Worm (Caenorhabditis elegans): Measurements from ENCODE around the gene arrd-9.

The arrd-9 gene

ce11 chrII:12508650-12509049 lies 27.9 kb upstream of the arrd-9 start, which contains the start of gene srh-67:
Gene srh-67 (plus strand): TSS chrII:12508950.
- TF ChIP-seq ceh-13 (GFP tag; optimal IDR thresholded peaks at IDR 0.05) (no peak), tbx-11 (GFP tag; IDR thresholded peaks at IDR 0.05) (no peak), flt-1 (GFP tag; IDR thresholded peaks at IDR 0.05) (no peak), hnd-1 (tag; optimal IDR thresholded peaks at IDR 0.05) (no peak), aly-1 (tag; optimal IDR thresholded peaks at IDR 0.05) (no peak), sea-1 (GFP tag; conservative IDR thresholded peaks at IDR 0.05) (no peak), ama-1 (optimal IDR thresholded peaks at IDR 0.05) (no peak), B0310.2 (tag; optimal IDR thresholded peaks at IDR 0.05) (no peak), tbx-37 (GFP tag; conservative IDR thresholded peaks at IDR 0.05) (no peak), hmg-4 (GFP tag; optimal IDR thresholded peaks at IDR 0.05) (no peak), tra-4 (tag; optimal IDR thresholded peaks at IDR 0.05) (no peak), hmbx-1 (tag; optimal IDR thresholded peaks at IDR 0.05) (no peak), ceh-36 (tag; optimal IDR thresholded peaks at IDR 0.05) (no peak), scrt-1 (GFP tag; IDR thresholded peaks at IDR 0.05) (no peak), ets-7 (tag; optimal IDR thresholded peaks at IDR 0.05) (no peak), pes-1 (GFP tag; IDR thresholded peaks at IDR 0.05) (no peak), F13C5.2 (tag; optimal IDR thresholded peaks at IDR 0.05) (no peak)

ce11 chrII:12507038-12507437 lies 26.3 kb upstream of the arrd-9 start, which contains the start of gene srh-68:
Gene srh-68 (plus strand): TSS chrII:12507338.
- TF ChIP-seq hmbx-1 (tag; optimal IDR thresholded peaks at IDR 0.05), result no peak
- no peak for TF ChIP-seq ets-7 (tag; optimal IDR thresholded peaks at IDR 0.05)
- TF ChIP-seq aly-1 (tag; optimal IDR thresholded peaks at IDR 0.05), result no peak
- no peak for TF ChIP-seq ceh-13 (GFP tag; optimal IDR thresholded peaks at IDR 0.05)

ce11 chrII:12506511-12506910 lies 25.8 kb upstream of the arrd-9 start:
- no peak for TF ChIP-seq F13C5.2 (tag; optimal IDR thresholded peaks at IDR 0.05)
- TF ChIP-seq scrt-1 (GFP tag; IDR thresholded peaks at IDR 0.05), result no peak
- TF ChIP-seq hmbx-1 (tag; optimal IDR thresholded peaks at IDR 0.05), result no peak
- TF ChIP-seq tbx-37 (GFP tag; conservative IDR thresholded peaks at IDR 0.05), result no peak

ce11 chrII:12502784-12503183 lies 22.1 kb upstream of the arrd-9 start, which contains the start of gene ador-1:
Gene ador-1 (minus strand): TSS chrII:12502884.
- no peak for TF ChIP-seq hnd-1 (tag; optimal IDR thresholded peaks at IDR 0.05)

- TF ChIP-seq ama-1 (optimal IDR thresholded peaks at IDR 0.05), result no peak
- no peak for TF ChIP-seq hmg-4 (GFP tag; optimal IDR thresholded peaks at IDR 0.05)
- no peak for TF ChIP-seq F13C5.2 (tag; optimal IDR thresholded peaks at IDR 0.05)
- no peak for TF ChIP-seq sea-1 (GFP tag; conservative IDR thresholded peaks at IDR 0.05)
- no peak for TF ChIP-seq pes-1 (GFP tag; IDR thresholded peaks at IDR 0.05)
- TF ChIP-seq B0310.2 (tag; optimal IDR thresholded peaks at IDR 0.05), result no peak
- TF ChIP-seq flt-1 (GFP tag; IDR thresholded peaks at IDR 0.05), result no peak
- no peak for TF ChIP-seq hnd-1 (tag; optimal IDR thresholded peaks at IDR 0.05)
- TF ChIP-seq ceh-13 (GFP tag; optimal IDR thresholded peaks at IDR 0.05), result no peak
- TF ChIP-seq hmbx-1 (tag; optimal IDR thresholded peaks at IDR 0.05), result no peak
- TF ChIP-seq tbx-11 (GFP tag; IDR thresholded peaks at IDR 0.05), result no peak
- no peak for TF ChIP-seq ceh-36 (tag; optimal IDR thresholded peaks at IDR 0.05)
- TF ChIP-seq tra-4 (tag; optimal IDR thresholded peaks at IDR 0.05), result no peak
- no peak for TF ChIP-seq aly-1 (tag; optimal IDR thresholded peaks at IDR 0.05)
Measured at ce11 chrII:12499969-12500368, 19.3 kb upstream of the arrd-9 start.

- TF ChIP-seq F13C5.2 (tag; optimal IDR thresholded peaks at IDR 0.05) (no peak), hmg-4 (GFP tag; optimal IDR thresholded peaks at IDR 0.05) (no peak), hmbx-1 (tag; optimal IDR thresholded peaks at IDR 0.05) (no peak), sea-1 (GFP tag; conservative IDR thresholded peaks at IDR 0.05) (no peak), B0310.2 (tag; optimal IDR thresholded peaks at IDR 0.05) (no peak), aly-1 (tag; optimal IDR thresholded peaks at IDR 0.05) (no peak), scrt-1 (GFP tag; IDR thresholded peaks at IDR 0.05) (no peak), tbx-11 (GFP tag; IDR thresholded peaks at IDR 0.05) (no peak), hnd-1 (tag; optimal IDR thresholded peaks at IDR 0.05) (no peak), tra-4 (tag; optimal IDR thresholded peaks at IDR 0.05) (no peak), tbx-37 (GFP tag; conservative IDR thresholded peaks at IDR 0.05) (no peak), pes-1 (GFP tag; IDR thresholded peaks at IDR 0.05) (no peak), flt-1 (GFP tag; IDR thresholded peaks at IDR 0.05) (no peak), ceh-36 (tag; optimal IDR thresholded peaks at IDR 0.05) (no peak), ceh-13 (GFP tag; optimal IDR thresholded peaks at IDR 0.05) (no peak), ama-1 (optimal IDR thresholded peaks at IDR 0.05) (no peak), ets-7 (tag; optimal IDR thresholded peaks at IDR 0.05) (no peak)
Measured at ce11 chrII:12496981-12497380, 16.3 kb upstream of the arrd-9 start, which contains the start of gene T21B4.3. Gene T21B4.3 (minus strand): TSS chrII:12497081.

ce11 chrII:12494556-12495131 lies 13.9 kb upstream of the arrd-9 start, which contains the start of gene col-85:
Gene col-85 (minus strand): TSS chrII:12495095.
- TF ChIP-seq ceh-13 (GFP tag; optimal IDR thresholded peaks at IDR 0.05) (peak; percentile 84), ceh-36 (tag; optimal IDR thresholded peaks at IDR 0.05) (peak; percentile 94), aly-1 (tag; optimal IDR thresholded peaks at IDR 0.05) (peak; percentile 90), hmbx-1 (tag; optimal IDR thresholded peaks at IDR 0.05) (peak; percentile 79), ama-1 (optimal IDR thresholded peaks at IDR 0.05) (no peak), B0310.2 (tag; optimal IDR thresholded peaks at IDR 0.05) (peak; percentile 91), pes-1 (GFP tag; IDR thresholded peaks at IDR 0.05) (peak; percentile 98), tra-4 (tag; optimal IDR thresholded peaks at IDR 0.05) (peak; percentile 85), hnd-1 (tag; optimal IDR thresholded peaks at IDR 0.05) (peak; percentile 88), tbx-37 (GFP tag; conservative IDR thresholded peaks at IDR 0.05) (peak; percentile 98), tbx-11 (GFP tag; IDR thresholded peaks at IDR 0.05) (peak; percentile 97), ets-7 (tag; optimal IDR thresholded peaks at IDR 0.05) (peak; percentile 93), hmg-4 (GFP tag; optimal IDR thresholded peaks at IDR 0.05) (peak; percentile 92), scrt-1 (GFP tag; IDR thresholded peaks at IDR 0.05) (peak; percentile 98), flt-1 (GFP tag; IDR thresholded peaks at IDR 0.05) (peak; percentile 98), sea-1 (GFP tag; conservative IDR thresholded peaks at IDR 0.05) (peak; percentile 95), F13C5.2 (tag; optimal IDR thresholded peaks at IDR 0.05) (peak; percentile 95)
